Worm (Caenorhabditis elegans) whole organism, young adult: ENCODE data around the gene C06E4.5.
A peak's percentile ranks its signal among the peaks of the same experiment; 100 is the strongest.

Source experiments
- C06A6.2 ChIP-seq: fragments of 200-800 bp; sonication (Bioruptor generic); conservative IDR thresholded peaks from 2 replicates; pipeline ENCODE4 v1.3.6; 2022; ENCODE audit warnings: missing genetic modification characterization, missing compliant biosample characterization
- C17E4.6 ChIP-seq: fragments of 200-800 bp; sonication (Bioruptor generic); IDR thresholded peaks from 2 replicates; pipeline ENCODE4 v1.3.6; 2022; ENCODE audit warnings: missing genetic modification reagents, missing genetic modification characterization, missing compliant biosample characterization
- F37B4.10 ChIP-seq: fragments of 200-800 bp; sonication (Bioruptor generic); IDR thresholded peaks from 2 replicates; pipeline ENCODE4 v1.3.6; 2022; ENCODE audit warnings: missing genetic modification characterization, missing compliant biosample characterization
- F39B2.1 ChIP-seq: fragments of 200-800 bp; sonication (Bioruptor generic); IDR thresholded peaks from 2 replicates; pipeline ENCODE4 v1.3.6; 2022; ENCODE audit warnings: missing genetic modification reagents, missing genetic modification characterization, missing compliant biosample characterization
- F49E8.2 ChIP-seq: sonication (generic microtip); optimal IDR thresholded peaks from 3 replicates; lab custom pipeline; 2017; ENCODE audit warnings: missing genetic modification characterization, mild to moderate bottlenecking, missing compliant biosample characterization, antibody characterized with exemption, moderate library complexity; ENCODE audit not compliant: insufficient read depth
- F52B5.7 ChIP-seq: sonication (generic microtip); optimal IDR thresholded peaks from 2 replicates; lab custom pipeline; 2016; ENCODE audit warnings: mild to moderate bottlenecking, missing genetic modification characterization, missing compliant biosample characterization
- F57A8.1 ChIP-seq: fragments of 200-800 bp; sonication (Bioruptor generic); optimal IDR thresholded peaks from 2 replicates; lab custom pipeline; 2018; ENCODE audit warnings: mild to moderate bottlenecking, missing genetic modification characterization, moderate library complexity, missing compliant biosample characterization
- F57C9.4 ChIP-seq: sonication (generic microtip); optimal IDR thresholded peaks from 2 replicates; lab custom pipeline; 2017; ENCODE audit warnings: mild to moderate bottlenecking, missing genetic modification characterization, missing compliant biosample characterization
- K11D2.4 ChIP-seq: fragments of 200-800 bp; sonication (Bioruptor generic); IDR thresholded peaks from 2 replicates; pipeline ENCODE4 v1.3.6; 2022; ENCODE audit warnings: missing genetic modification reagents, missing genetic modification characterization, missing compliant biosample characterization
- K12H6.12 ChIP-seq: fragments of 200-800 bp; sonication (Bioruptor generic); optimal IDR thresholded peaks from 2 replicates; lab custom pipeline; 2018; ENCODE audit warnings: mild to moderate bottlenecking, missing genetic modification characterization, missing compliant biosample characterization
- Y53G8AR.9 ChIP-seq: fragments of 200-800 bp; sonication (Bioruptor generic); conservative IDR thresholded peaks from 2 replicates; pipeline ENCODE4 v1.3.6; 2022; ENCODE audit warnings: missing genetic modification reagents, missing genetic modification characterization, missing compliant biosample characterization
- Y56A3A.18 ChIP-seq: fragments of 200-800 bp; sonication (Bioruptor generic); IDR thresholded peaks from 2 replicates; pipeline ENCODE4 v1.3.6; 2022; ENCODE audit warnings: missing genetic modification reagents, missing genetic modification characterization, missing compliant biosample characterization
- Y79H2A.3 ChIP-seq: fragments of 200-800 bp; sonication (Bioruptor generic); conservative IDR thresholded peaks from 2 replicates; pipeline ENCODE4 v1.3.6; 2022; ENCODE audit warnings: missing genetic modification reagents, missing genetic modification characterization, missing compliant biosample characterization
- Y95B8A.8 ChIP-seq: fragments of 200-800 bp; sonication (Bioruptor generic); IDR thresholded peaks from 2 replicates; pipeline ENCODE4 v1.3.6; 2022; ENCODE audit warnings: missing genetic modification reagents, missing genetic modification characterization, missing compliant biosample characterization
- atf-7 ChIP-seq: sonication (generic microtip); optimal IDR thresholded peaks from 2 replicates; lab custom pipeline; 2017; ENCODE audit warnings: mild to moderate bottlenecking, missing genetic modification characterization, missing compliant biosample characterization
- attf-5 ChIP-seq: fragments of 200-800 bp; sonication (Bioruptor generic); optimal IDR thresholded peaks from 2 replicates; lab custom pipeline; 2018; ENCODE audit warnings: mild to moderate bottlenecking, missing genetic modification characterization, missing compliant biosample characterization
- bed-2 ChIP-seq: fragments of 200-800 bp; sonication (Bioruptor generic); IDR thresholded peaks from 2 replicates; pipeline ENCODE4 v1.3.6; 2022; ENCODE audit warnings: missing genetic modification reagents, missing genetic modification characterization, missing compliant biosample characterization
- ceh-100 ChIP-seq: fragments of 200-800 bp; sonication (Bioruptor generic); IDR thresholded peaks from 2 replicates; pipeline ENCODE4 v1.3.6; 2022; ENCODE audit warnings: missing genetic modification reagents, missing genetic modification characterization, missing compliant biosample characterization
- ceh-79 ChIP-seq: sonication (generic microtip); optimal IDR thresholded peaks from 2 replicates; lab custom pipeline; 2017; ENCODE audit warnings: mild to moderate bottlenecking, missing genetic modification characterization, missing compliant biosample characterization
- die-1 ChIP-seq: sonication (generic microtip); optimal IDR thresholded peaks from 2 replicates; lab custom pipeline; 2016; ENCODE audit warnings: missing genotype, mild to moderate bottlenecking, missing genetic modification characterization, missing compliant biosample characterization
- dox-1 ChIP-seq: fragments of 200-800 bp; sonication (Bioruptor generic); IDR thresholded peaks from 2 replicates; pipeline ENCODE4 v1.3.6; 2022; ENCODE audit warnings: missing genetic modification reagents, missing genetic modification characterization, missing compliant biosample characterization
- dpl-1 ChIP-seq: fragments of 150-350 bp; optimal IDR thresholded peaks from 2 replicates; lab custom pipeline; 2014; ENCODE audit warnings: missing biosample characterization, missing genetic modification reagents, missing genetic modification characterization
- efl-1 ChIP-seq: fragments of 150-350 bp; optimal IDR thresholded peaks from 2 replicates; lab custom pipeline; 2014; ENCODE audit warnings: missing biosample characterization, missing genetic modification reagents, missing genetic modification characterization
- egl-18 ChIP-seq: fragments of 200-800 bp; sonication (Bioruptor generic); IDR thresholded peaks from 2 replicates; pipeline ENCODE4 v1.3.6; 2022; ENCODE audit warnings: missing genetic modification reagents, missing genetic modification characterization, missing compliant biosample characterization
- egl-44 ChIP-seq: fragments of 200-800 bp; sonication (Bioruptor generic); IDR thresholded peaks from 2 replicates; pipeline ENCODE4 v1.3.6; 2022; ENCODE audit warnings: missing genetic modification reagents, missing genetic modification characterization, missing compliant biosample characterization
- egrh-3 ChIP-seq: fragments of 200-800 bp; sonication (Bioruptor generic); IDR thresholded peaks from 2 replicates; pipeline ENCODE4 v1.3.6; 2022; ENCODE audit warnings: missing genetic modification reagents, missing genetic modification characterization, missing compliant biosample characterization
- hrde-1 ChIP-seq: sonication (generic microtip); optimal IDR thresholded peaks from 2 replicates; lab custom pipeline; 2016; ENCODE audit warnings: missing genetic modification characterization, mild to moderate bottlenecking, missing compliant biosample characterization, moderate library complexity, missing genotype, missing genetic modification reagents, borderline replicate concordance
- lag-1 ChIP-seq: fragments of 200-800 bp; sonication (Bioruptor generic); IDR thresholded peaks from 2 replicates; pipeline ENCODE4 v1.3.6; 2022; ENCODE audit warnings: missing genetic modification reagents, missing genetic modification characterization, missing compliant biosample characterization
- lin-35 ChIP-seq, 3 experiments: fragments of 150-350 bp in 2 of 3; sonication (generic microtip) in 1 of 3; optimal IDR thresholded peaks; 2 replicates each; lab custom pipeline; 2014 to 2018; ENCODE audit warnings: missing biosample characterization in 3 of 3, missing genetic modification characterization in 3 of 3, missing genetic modification reagents in 3 of 3
- lin-40 ChIP-seq: sonication (generic microtip); optimal IDR thresholded peaks from 2 replicates; lab custom pipeline; 2016; ENCODE audit warnings: missing genetic modification characterization, mild to moderate bottlenecking, missing compliant biosample characterization, missing genotype, missing genetic modification reagents
- lsl-1 ChIP-seq: fragments of 200-800 bp; sonication (Bioruptor generic); optimal IDR thresholded peaks from 2 replicates; lab custom pipeline; 2018; ENCODE audit warnings: mild to moderate bottlenecking, missing genetic modification characterization, moderate library complexity, missing compliant biosample characterization
- mel-28 ChIP-seq: sonication (generic microtip); optimal IDR thresholded peaks from 2 replicates; lab custom pipeline; 2016; ENCODE audit warnings: borderline replicate concordance, mild to moderate bottlenecking, missing genetic modification characterization, missing compliant biosample characterization
- mxl-1 ChIP-seq: sonication (generic microtip); optimal IDR thresholded peaks from 2 replicates; lab custom pipeline; 2016; ENCODE audit warnings: missing genetic modification characterization, missing compliant biosample characterization
- nhr-179 ChIP-seq: sonication (generic microtip); optimal IDR thresholded peaks from 2 replicates; lab custom pipeline; 2016; ENCODE audit warnings: mild to moderate bottlenecking, missing genetic modification characterization, missing compliant biosample characterization
- nhr-27 ChIP-seq: fragments of 200-800 bp; sonication (Bioruptor generic); optimal IDR thresholded peaks from 2 replicates; lab custom pipeline; 2018; ENCODE audit warnings: mild to moderate bottlenecking, missing genetic modification characterization, moderate library complexity, missing compliant biosample characterization
- pha-4 ChIP-seq: fragments of 150-350 bp; sonication (generic microtip); optimal IDR thresholded peaks from 2 replicates; lab custom pipeline; 2014; ENCODE audit warnings: missing biosample characterization, missing genetic modification reagents, missing genetic modification characterization
- rcor-1 ChIP-seq: fragments of 200-800 bp; sonication (Bioruptor generic); IDR thresholded peaks from 2 replicates; pipeline ENCODE4 v1.3.6; 2022; ENCODE audit warnings: missing genetic modification reagents, missing genetic modification characterization, missing compliant biosample characterization
- repo-1 ChIP-seq: sonication (generic microtip); optimal IDR thresholded peaks from 2 replicates; lab custom pipeline; 2017; ENCODE audit warnings: mild to moderate bottlenecking, missing genetic modification characterization, missing compliant biosample characterization
- rpc-1 ChIP-seq, 2 experiments: fragments of 150-350 bp in 1 of 2; sonication (generic microtip) in 1 of 2; optimal IDR thresholded peaks; 2 replicates each; lab custom pipeline; 2014 to 2018; ENCODE audit warnings: missing biosample characterization in 1 of 2, missing genetic modification characterization in 1 of 2, missing genetic modification reagents in 1 of 2, missing genotype in 1 of 2
- snpc-1.1 ChIP-seq: sonication (generic microtip); optimal IDR thresholded peaks from 2 replicates; lab custom pipeline; 2017; ENCODE audit warnings: missing genetic modification characterization, mild to moderate bottlenecking, missing compliant biosample characterization, antibody characterized with exemption, moderate library complexity, missing genotype, missing genetic modification reagents; ENCODE audit not compliant: insufficient read depth
- snpc-4 ChIP-seq, 5 experiments: fragments of 150-350 bp in 1 of 5; sonication (generic microtip) in 4 of 5; optimal IDR thresholded peaks; 2 replicates each; lab custom pipeline; 2014 to 2018; ENCODE audit warnings: missing genetic modification characterization in 5 of 5, missing biosample characterization in 3 of 5, antibody characterized with exemption in 2 of 5, mild to moderate bottlenecking in 2 of 5, missing compliant biosample characterization in 2 of 5, missing genotype in 2 of 5, moderate library complexity in 2 of 5, missing genetic modification reagents in 1 of 5
- sptf-2 ChIP-seq: fragments of 200-800 bp; sonication (Bioruptor generic); optimal IDR thresholded peaks from 2 replicates; lab custom pipeline; 2018; ENCODE audit warnings: mild to moderate bottlenecking, missing genetic modification characterization, missing compliant biosample characterization
- tbp1 ChIP-seq: fragments of 200-800 bp; sonication (Bioruptor generic); optimal IDR thresholded peaks from 2 replicates; lab custom pipeline; 2018; ENCODE audit warnings: mild to moderate bottlenecking, missing genetic modification characterization, missing compliant biosample characterization
- tbx-9 ChIP-seq: sonication (generic microtip); optimal IDR thresholded peaks from 2 replicates; lab custom pipeline; 2016; ENCODE audit warnings: borderline replicate concordance, missing genetic modification characterization, inconsistent platforms, missing compliant biosample characterization
- unc-130 ChIP-seq: sonication (generic microtip); optimal IDR thresholded peaks from 2 replicates; lab custom pipeline; 2016; ENCODE audit warnings: missing genetic modification reagents, missing genetic modification characterization, missing compliant biosample characterization
- zfh-2 ChIP-seq: fragments of 200-800 bp; sonication (Bioruptor generic); conservative IDR thresholded peaks from 2 replicates; pipeline ENCODE4 v1.3.6; 2022; ENCODE audit warnings: missing genetic modification reagents, missing genetic modification characterization, missing compliant biosample characterization
- ztf-25 ChIP-seq: fragments of 200-800 bp; sonication (Bioruptor generic); IDR thresholded peaks from 2 replicates; pipeline ENCODE4 v1.3.6; 2022; ENCODE audit warnings: missing genetic modification reagents, missing genetic modification characterization, missing compliant biosample characterization
- ztf-26 ChIP-seq: sonication (generic microtip); optimal IDR thresholded peaks from 2 replicates; lab custom pipeline; 2017; ENCODE audit warnings: missing genetic modification characterization, missing compliant biosample characterization

Gene C06E4.5

ce11 chrIV:7230198-7230597, 24.6 kb upstream of the C06E4.5 start, which contains the start of gene cap-1 (continued):
- no peak for TF ChIP-seq rcor-1
- peak; percentile 13 for TF ChIP-seq dpl-1 (GFP tag; lab: Kevin White, UChicago)
- TF ChIP-seq mel-28 (tag; lab: Kevin White, UChicago), result no peak
- TF ChIP-seq ztf-25 (GFP tag; lab: Robert Waterston, UW), result no peak
- no peak for TF ChIP-seq tbx-9
- no peak for TF ChIP-seq Y79H2A.3 (GFP tag; lab: Robert Waterston, UW)
- TF ChIP-seq rpc-1 (optimal IDR thresholded peaks at IDR 0.05; lab: Kevin White, UChicago), result no peak
- no peak for TF ChIP-seq rpc-1 (tag; optimal IDR thresholded peaks at IDR 0.05; lab: Kevin White, UChicago)
- no peak for TF ChIP-seq bed-2 (GFP tag; lab: Robert Waterston, UW)
- TF ChIP-seq atf-7 (tag; lab: Kevin White, UChicago), result no peak
- no peak for TF ChIP-seq F57C9.4 (tag; lab: Kevin White, UChicago)
- no peak for TF ChIP-seq lag-1 (GFP tag; lab: Robert Waterston, UW)
- TF ChIP-seq ceh-79, result no peak
- peak; percentile 43 for TF ChIP-seq snpc-4 (GFP tag; optimal IDR thresholded peaks at IDR 0.05; lab: Kevin White, UChicago)
- TF ChIP-seq snpc-4 (tag; optimal IDR thresholded peaks at IDR 0.05; lab: Kevin White, UChicago), result peak; percentile 22 to 72 (median 58)
- TF ChIP-seq nhr-179, result no peak
- peak; percentile 0 for TF ChIP-seq K12H6.12 (tag; lab: Kevin White, UChicago)
- no peak for TF ChIP-seq Y95B8A.8
- TF ChIP-seq repo-1 (tag; lab: Kevin White, UChicago), result no peak
- TF ChIP-seq Y56A3A.18 (GFP tag; lab: Robert Waterston, UW), result no peak
- TF ChIP-seq unc-130 (GFP tag; lab: Kevin White, UChicago), result peak; percentile 19
- TF ChIP-seq die-1 (tag; lab: Kevin White, UChicago), result no peak
- peak; percentile 67 for TF ChIP-seq dox-1 (GFP tag; lab: Robert Waterston, UW)
- no peak for TF ChIP-seq K11D2.4 (GFP tag; lab: Robert Waterston, UW)
- no peak for TF ChIP-seq egl-44
- TF ChIP-seq F37B4.10 (GFP tag; lab: Robert Waterston, UW), result no peak
- TF ChIP-seq F52B5.7 (tag; lab: Kevin White, UChicago), result no peak
- no peak for TF ChIP-seq F57A8.1 (GFP tag; lab: Kevin White, UChicago)
- TF ChIP-seq hrde-1, result no peak
- no peak for TF ChIP-seq C06A6.2 (GFP tag; lab: Robert Waterston, UW)
- TF ChIP-seq lin-35 (GFP tag; optimal IDR thresholded peaks at IDR 0.05; lab: Kevin White, UChicago), result no peak
- TF ChIP-seq tbp1 (GFP tag; lab: Kevin White, UChicago), result peak; percentile 29
- no peak for TF ChIP-seq mxl-1 (tag; lab: Kevin White, UChicago)
- no peak for TF ChIP-seq F49E8.2 (tag; lab: Kevin White, UChicago)
- TF ChIP-seq sptf-2 (GFP tag; lab: Kevin White, UChicago), result no peak
- no peak for TF ChIP-seq snpc-1.1
- no peak for TF ChIP-seq egrh-3
- TF ChIP-seq efl-1 (GFP tag; lab: Kevin White, UChicago), result peak; percentile 11
- no peak for TF ChIP-seq C17E4.6 (GFP tag; lab: Robert Waterston, UW)
- TF ChIP-seq nhr-27 (tag; lab: Kevin White, UChicago), result no peak
- no peak for TF ChIP-seq egl-18
- TF ChIP-seq lin-40 (tag; lab: Kevin White, UChicago), result peak; percentile 3
- no peak for TF ChIP-seq pha-4
- TF ChIP-seq zfh-2 (GFP tag; lab: Robert Waterston, UW), result no peak
- peak; percentile 37 for TF ChIP-seq lsl-1 (GFP tag; lab: Kevin White, UChicago)
- peak; percentile 83 for TF ChIP-seq attf-5 (GFP tag; lab: Kevin White, UChicago)
- TF ChIP-seq ceh-100 (GFP tag; lab: Robert Waterston, UW), result peak; percentile 93
- TF ChIP-seq Y53G8AR.9 (GFP tag; lab: Robert Waterston, UW), result no peak
- TF ChIP-seq F39B2.1 (GFP tag; lab: Robert Waterston, UW), result no peak
- no peak for TF ChIP-seq ztf-26
